Fruit fly (Drosophila melanogaster) whole organism: ENCODE results near the gene CG10098.

ENCODE experiments used
- CG8478 ChIP-seq: fragments of >200 bp; optimal IDR thresholded peaks from 2 replicates; lab custom pipeline; 2018; ENCODE audit warnings: inconsistent platforms
- Dll ChIP-seq: fragments of >200 bp; optimal IDR thresholded peaks from 2 replicates; lab custom pipeline; 2017
- pan ChIP-seq: fragments of >200 bp; optimal IDR thresholded peaks from 2 replicates; lab custom pipeline; 2017
- usp ChIP-seq: fragments of >200 bp; optimal IDR thresholded peaks from 2 replicates; lab custom pipeline; 2017; ENCODE audit warnings: missing biosample characterization, missing genetic modification characterization, mixed read lengths

dm6 chr3R:7157102-7157501 is 32.8 kb downstream of the CG10098 start:
- TF ChIP-seq CG8478 (lab: Kevin White, UChicago) (no peak), Dll (lab: Kevin White, UChicago) (no peak), pan (lab: Kevin White, UChicago) (no peak), usp (GFP tag; lab: Kevin White, UChicago) (no peak)
